Worm (Caenorhabditis elegans): ENCODE measurements around the gene F28C6.8.

ce11 chrII:8562002-8562401 is 44.6 kb upstream of the F28C6.8 start, which contains the start of gene F54C9.14:
- TF ChIP-seq unc-62 (GFP tag; optimal IDR thresholded peaks at IDR 0.05): no peak
- TF ChIP-seq aly-2 (tag; optimal IDR thresholded peaks at IDR 0.05): no peak
- no peak for TF ChIP-seq rnt-1 (tag; optimal IDR thresholded peaks at IDR 0.05)
- TF ChIP-seq pag-3 (tag; optimal IDR thresholded peaks at IDR 0.05; ENCODE audit: borderline replicate concordance, insufficient read depth): no peak
- no peak for TF ChIP-seq snpc-4 (tag; optimal IDR thresholded peaks at IDR 0.05)
- no peak for TF ChIP-seq pqm-1 (tag; optimal IDR thresholded peaks at IDR 0.05)
- TF ChIP-seq aha-1 (tag; optimal IDR thresholded peaks at IDR 0.05): no peak
- TF ChIP-seq lsy-2 (tag; optimal IDR thresholded peaks at IDR 0.05): no peak
- no peak for TF ChIP-seq efl-3 (GFP tag; optimal IDR thresholded peaks at IDR 0.05)
- TF ChIP-seq ceh-82 (tag; optimal IDR thresholded peaks at IDR 0.05): no peak

Measured in whole organism, L1 larva.